Worm (Caenorhabditis elegans) whole organism, early embryonic: ENCODE results near the gene pals-40.

ENCODE experiments used
- B0310.2 ChIP-seq: sonication (generic microtip); optimal IDR thresholded peaks from 2 replicates; lab custom pipeline; 2016; ENCODE audit warnings: mild to moderate bottlenecking, missing genetic modification characterization, missing compliant biosample characterization
- F13C5.2 ChIP-seq: sonication (generic microtip); optimal IDR thresholded peaks from 2 replicates; lab custom pipeline; 2017; ENCODE audit warnings: mild to moderate bottlenecking, missing genetic modification characterization, inconsistent platforms, missing compliant biosample characterization
- aly-1 ChIP-seq: sonication (generic microtip); optimal IDR thresholded peaks from 2 replicates; lab custom pipeline; 2016; ENCODE audit warnings: missing genetic modification characterization, missing compliant biosample characterization
- ama-1 ChIP-seq: fragments of 150-350 bp; optimal IDR thresholded peaks from 2 replicates; lab custom pipeline; 2014
- ceh-13 ChIP-seq: fragments of 200-800 bp; sonication (Bioruptor generic); optimal IDR thresholded peaks from 2 replicates; lab custom pipeline; 2018; ENCODE audit warnings: mild to moderate bottlenecking, missing genetic modification characterization, missing compliant biosample characterization
- ceh-36 ChIP-seq: sonication (generic microtip); optimal IDR thresholded peaks from 2 replicates; lab custom pipeline; 2016; ENCODE audit warnings: missing genetic modification characterization, inconsistent platforms, missing compliant biosample characterization
- ets-7 ChIP-seq: sonication (generic microtip); optimal IDR thresholded peaks from 2 replicates; lab custom pipeline; 2016; ENCODE audit warnings: missing genotype, missing genetic modification characterization, missing compliant biosample characterization
- flt-1 ChIP-seq: fragments of 200-800 bp; sonication (Bioruptor generic); IDR thresholded peaks from 2 replicates; pipeline ENCODE4 v1.3.6; 2022; ENCODE audit warnings: missing genetic modification characterization, missing compliant biosample characterization
- hmbx-1 ChIP-seq: sonication (generic microtip); optimal IDR thresholded peaks from 2 replicates; lab custom pipeline; 2016; ENCODE audit warnings: mild to moderate bottlenecking, missing genetic modification characterization, missing compliant biosample characterization
- hmg-4 ChIP-seq: fragments of 200-800 bp; sonication (Bioruptor generic); optimal IDR thresholded peaks from 2 replicates; lab custom pipeline; 2018; ENCODE audit warnings: mild to moderate bottlenecking, missing genetic modification characterization, missing compliant biosample characterization
- hnd-1 ChIP-seq: sonication (generic microtip); optimal IDR thresholded peaks from 2 replicates; lab custom pipeline; 2016; ENCODE audit warnings: missing genetic modification characterization, missing compliant biosample characterization
- pes-1 ChIP-seq: fragments of 200-800 bp; sonication (Bioruptor generic); IDR thresholded peaks from 2 replicates; pipeline ENCODE4 v1.3.6; 2022; ENCODE audit warnings: missing genetic modification reagents, missing genetic modification characterization, missing compliant biosample characterization
- scrt-1 ChIP-seq: fragments of 200-800 bp; sonication (Bioruptor generic); IDR thresholded peaks from 2 replicates; pipeline ENCODE4 v1.3.6; 2022; ENCODE audit warnings: missing genetic modification characterization, missing compliant biosample characterization
- sea-1 ChIP-seq: fragments of 200-800 bp; sonication (Bioruptor generic); conservative IDR thresholded peaks from 2 replicates; pipeline ENCODE4 v1.3.6; 2022; ENCODE audit warnings: missing genetic modification characterization, missing compliant biosample characterization
- tbx-11 ChIP-seq: fragments of 200-800 bp; sonication (Bioruptor generic); IDR thresholded peaks from 2 replicates; pipeline ENCODE4 v1.3.6; 2022; ENCODE audit warnings: missing genetic modification characterization, missing compliant biosample characterization
- tbx-37 ChIP-seq: fragments of 200-800 bp; sonication (Bioruptor generic); conservative IDR thresholded peaks from 2 replicates; pipeline ENCODE4 v1.3.6; 2022; ENCODE audit warnings: missing genetic modification reagents, missing genetic modification characterization, missing compliant biosample characterization
- tra-4 ChIP-seq: sonication (generic microtip); optimal IDR thresholded peaks from 2 replicates; lab custom pipeline; 2017; ENCODE audit warnings: missing genetic modification characterization, missing compliant biosample characterization

The pals-40 gene

DNA sequence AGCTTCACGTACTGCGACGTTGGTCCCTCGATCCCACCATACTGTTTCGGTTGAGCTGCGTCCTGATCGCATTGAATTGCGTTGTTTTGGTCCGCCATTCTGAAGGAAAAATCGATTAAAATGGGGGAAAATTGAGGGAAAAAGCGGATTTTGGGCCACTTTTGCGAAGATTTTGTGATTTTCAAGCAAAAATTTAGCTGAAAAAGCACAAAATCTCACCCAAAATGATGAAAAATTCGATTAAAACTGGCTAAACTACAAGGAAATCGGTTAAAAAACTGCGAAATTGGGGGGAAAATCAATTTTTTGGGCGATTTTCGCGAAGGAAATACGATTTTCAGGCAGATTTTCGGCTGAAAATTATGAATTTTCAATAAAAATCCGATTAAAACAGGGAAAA lies 39.3 kb upstream of the pals-40 start, which contains the start of gene elc-1:
Gene elc-1 (minus strand): TSS at position 101 of the 400 bp plus-strand sequence.
- TF ChIP-seq ceh-13 (GFP tag; lab: Kevin White, UChicago) (no peak), aly-1 (tag; lab: Kevin White, UChicago) (no peak), hnd-1 (tag; lab: Kevin White, UChicago) (no peak), sea-1 (GFP tag; lab: Robert Waterston, UW) (no peak), tbx-11 (GFP tag; lab: Robert Waterston, UW) (no peak), pes-1 (GFP tag; lab: Robert Waterston, UW) (no peak), ceh-36 (tag; lab: Kevin White, UChicago) (no peak), ets-7 (tag; lab: Kevin White, UChicago) (no peak), tra-4 (tag; lab: Kevin White, UChicago) (no peak), scrt-1 (GFP tag; lab: Robert Waterston, UW) (no peak), hmbx-1 (no peak), flt-1 (GFP tag; lab: Robert Waterston, UW) (no peak), B0310.2 (tag; lab: Kevin White, UChicago) (no peak)

DNA sequence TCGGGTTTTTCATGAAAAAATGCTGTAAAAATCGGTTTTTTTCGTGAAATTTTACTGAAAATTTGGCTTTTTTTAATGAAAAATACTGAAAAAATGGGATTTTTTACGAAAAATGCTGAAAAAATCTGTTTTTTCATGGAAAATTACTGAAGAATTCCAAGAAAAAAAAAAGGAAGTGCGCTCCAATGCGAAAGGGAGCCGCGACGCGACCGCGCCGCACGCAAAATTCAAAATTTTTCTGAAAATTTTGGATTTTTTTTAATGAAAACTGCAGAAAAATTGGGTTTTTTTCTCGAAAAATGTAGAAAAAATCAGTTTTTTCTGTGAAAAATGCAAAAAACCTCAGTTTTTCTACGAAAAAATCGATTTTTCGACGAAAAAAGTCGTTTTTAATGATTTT lies 38.8 kb upstream of the pals-40 start:
- TF ChIP-seq sea-1 (GFP tag; lab: Robert Waterston, UW) (no peak), ceh-36 (tag; lab: Kevin White, UChicago) (no peak), ama-1 (lab: Kevin White, UChicago) (no peak), scrt-1 (GFP tag; lab: Robert Waterston, UW) (no peak), hmbx-1 (no peak), aly-1 (tag; lab: Kevin White, UChicago) (no peak), pes-1 (GFP tag; lab: Robert Waterston, UW) (no peak), F13C5.2 (tag; lab: Kevin White, UChicago) (no peak), B0310.2 (tag; lab: Kevin White, UChicago) (no peak), tra-4 (tag; lab: Kevin White, UChicago) (no peak)

DNA sequence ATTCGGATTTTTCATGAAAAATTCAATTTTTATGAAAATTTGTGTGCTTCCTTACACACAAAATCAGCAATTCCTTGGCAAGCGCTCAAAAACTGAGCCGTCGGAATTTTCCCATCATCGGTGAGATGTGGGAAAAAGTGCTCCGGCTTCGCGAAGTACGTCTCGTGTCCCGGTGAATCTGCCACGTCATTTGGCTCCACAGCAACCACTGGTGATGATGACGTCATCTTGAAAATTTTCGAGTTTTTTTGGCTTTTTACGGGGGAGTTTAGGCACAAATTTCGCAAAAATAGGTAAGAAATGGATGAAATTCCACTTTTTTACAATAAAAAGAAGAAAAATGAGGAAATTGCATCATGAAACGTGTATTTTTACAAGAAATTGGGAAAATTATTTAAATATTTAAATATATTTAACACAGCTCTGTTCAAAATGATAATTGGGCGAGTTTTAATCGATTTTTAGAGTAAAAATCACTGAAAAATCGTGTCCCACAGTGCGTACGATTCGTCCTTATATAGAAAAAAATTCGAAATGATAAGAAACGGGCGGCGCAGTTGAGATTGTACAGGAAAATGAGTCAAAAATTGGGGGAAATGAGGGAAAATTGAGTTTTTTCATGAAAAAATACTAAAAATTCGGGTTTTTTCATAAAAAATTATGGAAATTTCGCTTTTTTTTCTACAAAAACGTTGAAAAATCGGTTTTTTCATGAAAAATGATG lies 36.2 kb upstream of the pals-40 start, which contains the start of gene Y82E9BR.14:
Gene Y82E9BR.14 (minus strand): TSS at position 227 of the 724 bp plus-strand sequence.
- no peak for TF ChIP-seq hmbx-1
- TF ChIP-seq ets-7 (tag; lab: Kevin White, UChicago) = no peak
- no peak for TF ChIP-seq tbx-11 (GFP tag; lab: Robert Waterston, UW)
- TF ChIP-seq hnd-1 (tag; lab: Kevin White, UChicago) = no peak
- no peak for TF ChIP-seq tra-4 (tag; lab: Kevin White, UChicago)
- no peak for TF ChIP-seq ceh-13 (GFP tag; lab: Kevin White, UChicago)
- no peak for TF ChIP-seq sea-1 (GFP tag; lab: Robert Waterston, UW)
- TF ChIP-seq hmg-4 = no peak
- TF ChIP-seq aly-1 (tag; lab: Kevin White, UChicago) = no peak
- no peak for TF ChIP-seq pes-1 (GFP tag; lab: Robert Waterston, UW)
- TF ChIP-seq F13C5.2 (tag; lab: Kevin White, UChicago) = no peak
- no peak for TF ChIP-seq tbx-37 (GFP tag; lab: Robert Waterston, UW)
- no peak for TF ChIP-seq scrt-1 (GFP tag; lab: Robert Waterston, UW)
- no peak for TF ChIP-seq ceh-36 (tag; lab: Kevin White, UChicago)

DNA sequence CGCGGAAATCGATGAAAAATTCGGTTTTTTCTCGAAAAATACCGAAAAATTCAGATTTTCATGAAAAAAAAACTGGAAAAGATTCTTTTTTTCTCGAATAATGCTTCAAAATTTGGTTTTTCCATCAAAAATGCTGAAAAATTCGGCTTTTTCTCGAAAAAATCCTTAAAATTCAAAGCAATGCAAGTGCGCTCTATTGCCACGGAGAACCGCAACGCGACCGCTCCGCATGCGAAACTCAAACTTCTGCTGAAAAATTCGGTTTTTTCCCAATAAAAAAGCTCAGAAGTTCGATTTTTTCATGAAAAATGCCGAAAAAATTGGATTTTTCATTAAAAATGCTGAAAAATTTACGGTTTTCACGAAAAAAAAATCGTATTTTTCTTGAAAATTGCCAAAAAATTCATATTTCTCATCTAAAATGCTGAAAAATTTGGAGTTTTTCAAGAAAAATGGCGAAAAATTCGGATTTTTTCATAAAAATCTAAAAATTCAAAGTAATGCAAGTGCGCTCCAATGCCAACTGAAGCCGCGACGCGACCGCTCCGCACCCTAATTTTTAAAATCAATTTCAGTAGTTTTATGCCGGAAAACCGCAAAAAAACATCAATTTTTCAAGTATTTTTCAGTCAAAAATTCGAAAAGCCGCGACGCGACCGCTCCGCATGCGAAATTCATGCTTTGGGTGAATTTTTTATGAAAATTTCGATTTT lies 35.5 kb upstream of the pals-40 start:
- TF ChIP-seq ceh-13 (GFP tag; lab: Kevin White, UChicago) (no peak), tra-4 (tag; lab: Kevin White, UChicago) (no peak), B0310.2 (tag; lab: Kevin White, UChicago) (no peak), scrt-1 (GFP tag; lab: Robert Waterston, UW) (no peak), hmg-4 (no peak), tbx-37 (GFP tag; lab: Robert Waterston, UW) (no peak), hnd-1 (tag; lab: Kevin White, UChicago) (no peak), F13C5.2 (tag; lab: Kevin White, UChicago) (no peak), ama-1 (lab: Kevin White, UChicago) (no peak)

DNA sequence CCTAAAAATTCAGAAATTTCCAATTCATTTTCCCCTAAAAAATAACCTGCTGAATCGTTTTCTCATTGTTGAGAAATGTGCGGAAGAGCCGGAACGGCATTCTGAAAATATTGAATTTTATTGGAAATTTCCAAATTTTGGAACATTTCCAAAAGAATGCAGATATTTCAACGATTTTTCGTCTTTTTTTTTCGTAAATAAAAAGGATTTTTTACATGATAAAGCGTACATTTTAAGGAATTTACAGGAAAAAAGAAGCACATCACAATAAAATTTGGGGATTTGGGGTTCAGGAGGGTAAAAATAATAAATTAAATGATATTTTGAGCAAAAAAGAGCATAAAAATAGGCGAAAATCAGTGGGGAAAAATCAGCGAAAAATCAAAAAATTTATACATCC lies 31.3 kb upstream of the pals-40 start, which contains the start of gene Y82E9BR.22:
Gene Y82E9BR.22 (minus strand): TSS at position 101 of the 400 bp plus-strand sequence.
- no peak for TF ChIP-seq pes-1 (GFP tag; lab: Robert Waterston, UW)
- TF ChIP-seq tbx-11 (GFP tag; lab: Robert Waterston, UW) = no peak
- no peak for TF ChIP-seq aly-1 (tag; lab: Kevin White, UChicago)
- no peak for TF ChIP-seq hmbx-1
- no peak for TF ChIP-seq ceh-13 (GFP tag; lab: Kevin White, UChicago)
- TF ChIP-seq hnd-1 (tag; lab: Kevin White, UChicago) = no peak
- no peak for TF ChIP-seq ceh-36 (tag; lab: Kevin White, UChicago)
- TF ChIP-seq scrt-1 (GFP tag; lab: Robert Waterston, UW) = no peak
- TF ChIP-seq ama-1 (lab: Kevin White, UChicago) = no peak
- TF ChIP-seq sea-1 (GFP tag; lab: Robert Waterston, UW) = no peak
- no peak for TF ChIP-seq flt-1 (GFP tag; lab: Robert Waterston, UW)

DNA sequence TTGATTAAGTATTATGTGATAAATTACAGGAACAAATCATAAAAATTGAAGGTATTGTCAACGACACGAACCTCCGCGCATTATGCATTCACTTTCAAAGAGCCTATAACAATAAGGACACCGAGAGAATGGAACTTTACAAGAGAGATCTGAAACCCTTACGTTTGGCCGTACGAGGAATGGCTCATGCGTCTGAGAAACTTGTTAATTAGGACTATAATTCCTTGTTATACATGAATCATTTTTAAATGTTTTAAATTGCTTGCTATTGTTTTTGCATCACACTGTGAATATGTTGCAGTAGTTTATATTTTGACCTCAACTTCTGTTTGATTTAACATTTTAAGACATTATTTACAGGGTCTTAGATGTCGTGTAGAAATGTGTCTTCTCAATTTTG lies 25.3 kb upstream of the pals-40 start, which contains the start of gene pals-18:
Gene pals-18 (plus strand): TSS at position 301 of the 400 bp plus-strand sequence.
- no peak for TF ChIP-seq hmbx-1
- no peak for TF ChIP-seq ama-1 (lab: Kevin White, UChicago)
- no peak for TF ChIP-seq tbx-37 (GFP tag; lab: Robert Waterston, UW)
- TF ChIP-seq ceh-13 (GFP tag; lab: Kevin White, UChicago) = no peak
- TF ChIP-seq scrt-1 (GFP tag; lab: Robert Waterston, UW) = no peak
- TF ChIP-seq F13C5.2 (tag; lab: Kevin White, UChicago) = no peak
- no peak for TF ChIP-seq pes-1 (GFP tag; lab: Robert Waterston, UW)
- TF ChIP-seq hnd-1 (tag; lab: Kevin White, UChicago) = no peak
- TF ChIP-seq ets-7 (tag; lab: Kevin White, UChicago) = no peak
- no peak for TF ChIP-seq ceh-36 (tag; lab: Kevin White, UChicago)
- TF ChIP-seq hmg-4 = no peak
- no peak for TF ChIP-seq aly-1 (tag; lab: Kevin White, UChicago)
- no peak for TF ChIP-seq B0310.2 (tag; lab: Kevin White, UChicago)
- TF ChIP-seq flt-1 (GFP tag; lab: Robert Waterston, UW) = no peak
- TF ChIP-seq sea-1 (GFP tag; lab: Robert Waterston, UW) = no peak
- no peak for TF ChIP-seq tbx-11 (GFP tag; lab: Robert Waterston, UW)
